Fruit fly (Drosophila melanogaster): ENCODE measurements around the gene CG14130.

CG14130 gene

dm6 chr3L:11833296-11833717 lies 18.1 kb downstream of the CG14130 start, which contains the start of gene CycA (continued):
- no peak for TF ChIP-seq vfl (GFP tag; optimal IDR thresholded peaks at IDR 0.05)
- no peak for TF ChIP-seq CG12942 (GFP tag; optimal IDR thresholded peaks at IDR 0.05)
- peak; percentile 0 for TF ChIP-seq lilli (GFP tag; optimal IDR thresholded peaks at IDR 0.05)
- TF ChIP-seq Xrp1 (GFP tag; IDR thresholded peaks at IDR 0.05): no peak
- TF ChIP-seq cad (GFP tag; optimal IDR thresholded peaks at IDR 0.05): no peak
- TF ChIP-seq HLH3B (GFP tag; IDR thresholded peaks at IDR 0.05): no peak
- no peak for TF ChIP-seq CG32772 (GFP tag; IDR thresholded peaks at IDR 0.05)
- no peak for TF ChIP-seq Oaz (GFP tag; IDR thresholded peaks at IDR 0.05)
- no peak for TF ChIP-seq CG4424 (GFP tag; optimal IDR thresholded peaks at IDR 0.05)
- 0 out of 2 replicates have a peak, but pooled peaks have one; percentile 2 for TF ChIP-seq ranshi (GFP tag; IDR thresholded peaks at IDR 0.05)
- TF ChIP-seq dmrt99B (tag; optimal IDR thresholded peaks at IDR 0.05): no peak
- no peak for TF ChIP-seq CG6175 (GFP tag; IDR thresholded peaks at IDR 0.05)
- no peak for TF ChIP-seq sd (tag; optimal IDR thresholded peaks at IDR 0.05)
- no peak for TF ChIP-seq CG1792 (GFP tag; optimal IDR thresholded peaks at IDR 0.05)
- no peak for TF ChIP-seq Ssrp (tag; optimal IDR thresholded peaks at IDR 0.05)
- no peak for TF ChIP-seq Chrac-16 (GFP tag; optimal IDR thresholded peaks at IDR 0.05)
- TF ChIP-seq nmo (GFP tag; optimal IDR thresholded peaks at IDR 0.05): peak; percentile 50
- TF ChIP-seq kah (GFP tag; optimal IDR thresholded peaks at IDR 0.05): no peak
- TF ChIP-seq al (GFP tag; IDR thresholded peaks at IDR 0.05): no peak
- peak; percentile 51 for TF ChIP-seq CG15601 (tag; optimal IDR thresholded peaks at IDR 0.05)
- peak; percentile 19 for TF ChIP-seq Antp (GFP tag; optimal IDR thresholded peaks at IDR 0.05)
- no peak for TF ChIP-seq CG13123 (GFP tag; optimal IDR thresholded peaks at IDR 0.05)
- TF ChIP-seq CTCF (GFP tag; optimal IDR thresholded peaks at IDR 0.05): peak; percentile 3
- TF ChIP-seq sqz (GFP tag; optimal IDR thresholded peaks at IDR 0.05): no peak
- no peak for TF ChIP-seq Drgx (GFP tag; IDR thresholded peaks at IDR 0.05)
- TF ChIP-seq hb (GFP tag; IDR thresholded peaks at IDR 0.05; ENCODE audit: partially characterized antibody): peak; percentile 76
- no peak for TF ChIP-seq mam (GFP tag; optimal IDR thresholded peaks at IDR 0.05)
- TF ChIP-seq CG6765 (GFP tag; optimal IDR thresholded peaks at IDR 0.05): no peak
- TF ChIP-seq lov (optimal IDR thresholded peaks at IDR 0.05): no peak
- no peak for TF ChIP-seq lov (GFP tag; IDR thresholded peaks at IDR 0.05)
- TF ChIP-seq CG15514 (GFP tag; optimal IDR thresholded peaks at IDR 0.05): peak; percentile 66
- no peak for TF ChIP-seq tgo (GFP tag; IDR thresholded peaks at IDR 0.05)
- peak; percentile 95 for TF ChIP-seq Dref (GFP tag; IDR thresholded peaks at IDR 0.05)
- TF ChIP-seq CHES-1-like (GFP tag; optimal IDR thresholded peaks at IDR 0.05): no peak
- no peak for TF ChIP-seq CG13894 (tag; optimal IDR thresholded peaks at IDR 0.05)
- no peak for TF ChIP-seq CG4730 (GFP tag; IDR thresholded peaks at IDR 0.05)
- TF ChIP-seq CG13624 (GFP tag; optimal IDR thresholded peaks at IDR 0.05): peak; percentile 31
- no peak for TF ChIP-seq onecut (GFP tag; IDR thresholded peaks at IDR 0.05)
- no peak for TF ChIP-seq wdn (GFP tag; IDR thresholded peaks at IDR 0.05)
- no peak for TF ChIP-seq Eip74EF (GFP tag; optimal IDR thresholded peaks at IDR 0.05)
- peak; percentile 89 for TF ChIP-seq bbx (GFP tag; IDR thresholded peaks at IDR 0.05; ENCODE audit: partially characterized antibody)
- no peak for TF ChIP-seq Bdp1 (GFP tag; optimal IDR thresholded peaks at IDR 0.05)
- TF ChIP-seq ci (GFP tag; IDR thresholded peaks at IDR 0.05): no peak
- no peak for TF ChIP-seq stc (GFP tag; IDR thresholded peaks at IDR 0.05)
- peak; percentile 67 for TF ChIP-seq Doc3 (GFP tag; IDR thresholded peaks at IDR 0.05; ENCODE audit: partially characterized antibody)
- TF ChIP-seq Nf-YC (tag; optimal IDR thresholded peaks at IDR 0.05): no peak
- TF ChIP-seq CG13287 (GFP tag; IDR thresholded peaks at IDR 0.05; ENCODE audit: partially characterized antibody): peak; percentile 90
- no peak for TF ChIP-seq CG16863 (GFP tag; optimal IDR thresholded peaks at IDR 0.05)
- peak; percentile 64 for TF ChIP-seq MESR4 (GFP tag; optimal IDR thresholded peaks at IDR 0.05)
- TF ChIP-seq CG43689 (GFP tag; IDR thresholded peaks at IDR 0.05): no peak
- TF ChIP-seq gro (GFP tag; optimal IDR thresholded peaks at IDR 0.05): peak; percentile 55
- TF ChIP-seq psq (GFP tag; optimal IDR thresholded peaks at IDR 0.05): no peak
- TF ChIP-seq CG2129 (GFP tag; IDR thresholded peaks at IDR 0.05; ENCODE audit: partially characterized antibody): peak; percentile 50

All from whole organism, embryonic.